Worm (Caenorhabditis elegans) whole organism, L1 larva: ENCODE measurements around the gene sdz-16.

Source experiments
- alr-1 ChIP-seq: fragments of 200-800 bp; sonication (Bioruptor generic); optimal IDR thresholded peaks from 2 replicates; lab custom pipeline; 2018; ENCODE audit warnings: borderline replicate concordance, mild to moderate bottlenecking, missing genetic modification characterization, missing compliant biosample characterization
- blmp-1 ChIP-seq: fragments of 150-350 bp; optimal IDR thresholded peaks from 2 replicates; lab custom pipeline; 2014; ENCODE audit warnings: missing biosample characterization, missing genetic modification characterization
- ceh-63 ChIP-seq: fragments of 200-800 bp; sonication (Bioruptor generic); optimal IDR thresholded peaks from 2 replicates; lab custom pipeline; 2018; ENCODE audit warnings: mild to moderate bottlenecking, missing genetic modification characterization, missing compliant biosample characterization
- ceh-8 ChIP-seq: fragments of 200-800 bp; sonication (Bioruptor generic); optimal IDR thresholded peaks from 2 replicates; lab custom pipeline; 2018; ENCODE audit warnings: mild to moderate bottlenecking, missing genetic modification characterization, moderate library complexity, missing compliant biosample characterization
- ces-1 ChIP-seq: fragments of 150-350 bp; optimal IDR thresholded peaks from 2 replicates; lab custom pipeline; 2014; ENCODE audit warnings: missing biosample characterization, missing genetic modification reagents, missing genetic modification characterization
- dpl-1 ChIP-seq, 3 experiments: fragments of 150-350 bp in 2 of 3; sonication (generic microtip) in 1 of 3; optimal IDR thresholded peaks; 2 replicates each; lab custom pipeline; 2014 to 2017; ENCODE audit warnings: missing biosample characterization in 3 of 3, missing genetic modification characterization in 3 of 3, missing genetic modification reagents in 3 of 3
- dsc-1 ChIP-seq: sonication (generic microtip); optimal IDR thresholded peaks from 2 replicates; lab custom pipeline; 2016; ENCODE audit warnings: mild to moderate bottlenecking, missing genetic modification characterization, missing compliant biosample characterization
- efl-1 ChIP-seq, 4 experiments: fragments of 150-350 bp; optimal IDR thresholded peaks in 3 of 4; peaks in 1 of 4; 1 replicate in 1 of 4; 2 replicates in 3 of 4; lab custom pipeline; 2014; ENCODE audit warnings: missing biosample characterization in 2 of 4, missing genetic modification characterization in 2 of 4, missing genetic modification reagents in 2 of 4
- fkh-10 ChIP-seq: sonication (generic microtip); optimal IDR thresholded peaks from 2 replicates; lab custom pipeline; 2017; ENCODE audit warnings: missing biosample characterization, missing genetic modification reagents, missing genetic modification characterization
- grh-1 ChIP-seq: fragments of 200-800 bp; sonication (Bioruptor generic); IDR thresholded peaks from 2 replicates; pipeline ENCODE4 v1.3.6; 2022; ENCODE audit warnings: missing genetic modification reagents, missing genetic modification characterization, missing compliant biosample characterization
- hlh-17 ChIP-seq: fragments of 200-800 bp; sonication (Bioruptor generic); optimal IDR thresholded peaks from 2 replicates; lab custom pipeline; 2018; ENCODE audit warnings: missing genetic modification characterization, mild to moderate bottlenecking, missing compliant biosample characterization, moderate library complexity, borderline replicate concordance
- hlh-4 ChIP-seq: sonication (generic microtip); optimal IDR thresholded peaks from 2 replicates; lab custom pipeline; 2016; ENCODE audit warnings: mild to moderate bottlenecking, missing genetic modification characterization, missing compliant biosample characterization
- hpl-2 ChIP-seq: fragments of 150-350 bp; optimal IDR thresholded peaks from 2 replicates; lab custom pipeline; 2014; ENCODE audit warnings: missing biosample characterization, missing genetic modification reagents, missing genetic modification characterization
- isw-1 ChIP-seq: fragments of 200-800 bp; sonication (Bioruptor generic); IDR thresholded peaks from 2 replicates; pipeline ENCODE4 v1.3.6; 2022; ENCODE audit warnings: missing genetic modification characterization, missing compliant biosample characterization
- lin-13 ChIP-seq: fragments of 150-350 bp; optimal IDR thresholded peaks from 2 replicates; lab custom pipeline; 2014; ENCODE audit warnings: missing biosample characterization, missing genetic modification reagents, missing genetic modification characterization
- lin-14 ChIP-seq: fragments of 200-800 bp; sonication (Bioruptor generic); optimal IDR thresholded peaks from 2 replicates; lab custom pipeline; 2018; ENCODE audit warnings: mild to moderate bottlenecking, missing genetic modification characterization, moderate library complexity, missing compliant biosample characterization
- lin-39 ChIP-seq: fragments of 150-350 bp; optimal IDR thresholded peaks from 2 replicates; lab custom pipeline; 2014; ENCODE audit warnings: missing biosample characterization, missing genetic modification reagents, missing genetic modification characterization
- nhr-11 ChIP-seq: fragments of 150-350 bp; optimal IDR thresholded peaks from 2 replicates; lab custom pipeline; 2014; ENCODE audit warnings: missing biosample characterization, missing genetic modification characterization
- nhr-19 ChIP-seq: fragments of 200-800 bp; sonication (Bioruptor generic); conservative IDR thresholded peaks from 2 replicates; pipeline ENCODE4 v1.3.6; 2022; ENCODE audit warnings: missing genetic modification characterization, missing compliant biosample characterization
- nhr-20 ChIP-seq: sonication (generic microtip); optimal IDR thresholded peaks from 2 replicates; lab custom pipeline; 2016; ENCODE audit warnings: mild to moderate bottlenecking, missing genetic modification characterization, missing compliant biosample characterization
- nhr-237 ChIP-seq: fragments of 150-350 bp; optimal IDR thresholded peaks from 2 replicates; lab custom pipeline; 2014; ENCODE audit warnings: missing biosample characterization, missing genetic modification characterization
- nhr-28 ChIP-seq: fragments of 150-350 bp; optimal IDR thresholded peaks from 2 replicates; lab custom pipeline; 2014; ENCODE audit warnings: missing biosample characterization, missing genetic modification characterization
- nhr-71 ChIP-seq: sonication (generic microtip); optimal IDR thresholded peaks from 2 replicates; lab custom pipeline; 2016; ENCODE audit warnings: mild to moderate bottlenecking, missing genetic modification characterization, moderate library complexity, missing compliant biosample characterization
- nhr-76 ChIP-seq: sonication (generic microtip); optimal IDR thresholded peaks from 2 replicates; lab custom pipeline; 2017; ENCODE audit warnings: missing biosample characterization, missing genetic modification characterization
- pax-3 ChIP-seq: fragments of 200-800 bp; sonication (Bioruptor generic); optimal IDR thresholded peaks from 2 replicates; lab custom pipeline; 2018; ENCODE audit warnings: mild to moderate bottlenecking, missing genetic modification characterization, moderate library complexity, missing compliant biosample characterization
- rnt-1 ChIP-seq: sonication (generic microtip); optimal IDR thresholded peaks from 2 replicates; lab custom pipeline; 2016; ENCODE audit warnings: mild to moderate bottlenecking, missing genetic modification characterization, moderate library complexity, missing compliant biosample characterization
- snpc-4 ChIP-seq: fragments of 150-350 bp; optimal IDR thresholded peaks from 2 replicates; lab custom pipeline; 2014; ENCODE audit warnings: missing biosample characterization, missing genetic modification characterization
- snu-23 ChIP-seq: sonication (generic microtip); optimal IDR thresholded peaks from 2 replicates; lab custom pipeline; 2016; ENCODE audit warnings: missing genetic modification characterization, missing compliant biosample characterization
- sox-4 ChIP-seq: sonication (generic microtip); optimal IDR thresholded peaks from 2 replicates; lab custom pipeline; 2016; ENCODE audit warnings: missing genetic modification characterization, missing compliant biosample characterization
- sptf-1 ChIP-seq: fragments of 150-350 bp; optimal IDR thresholded peaks from 2 replicates; lab custom pipeline; 2014; ENCODE audit warnings: missing biosample characterization, missing genetic modification characterization
- tlp-1 ChIP-seq: fragments of 150-350 bp; optimal IDR thresholded peaks from 2 replicates; lab custom pipeline; 2014; ENCODE audit warnings: missing biosample characterization, missing genetic modification characterization
- unc-130 ChIP-seq: fragments of 150-350 bp; optimal IDR thresholded peaks from 2 replicates; lab custom pipeline; 2017; ENCODE audit warnings: missing biosample characterization, missing genetic modification characterization, inconsistent platforms
- unc-30 ChIP-seq: sonication (generic microtip); optimal IDR thresholded peaks from 2 replicates; lab custom pipeline; 2017; ENCODE audit warnings: missing biosample characterization, missing genetic modification characterization
- unc-98 ChIP-seq: fragments of 200-800 bp; sonication (Bioruptor generic); IDR thresholded peaks from 2 replicates; pipeline ENCODE4 v1.3.6; 2022; ENCODE audit warnings: missing genetic modification characterization, missing compliant biosample characterization
- vab-15 ChIP-seq: sonication (generic microtip); optimal IDR thresholded peaks from 2 replicates; lab custom pipeline; 2017; ENCODE audit warnings: missing genotype, mild to moderate bottlenecking, missing genetic modification characterization, missing compliant biosample characterization
- xbp-1 ChIP-seq: sonication (generic microtip); optimal IDR thresholded peaks from 2 replicates; lab custom pipeline; 2016; ENCODE audit warnings: missing genetic modification characterization, missing compliant biosample characterization
- zag-1 ChIP-seq: fragments of 150-350 bp; optimal IDR thresholded peaks from 2 replicates; lab custom pipeline; 2014; ENCODE audit warnings: missing biosample characterization, missing genetic modification characterization
- ztf-4 ChIP-seq: fragments of 150-350 bp; optimal IDR thresholded peaks from 2 replicates; lab custom pipeline; 2014; ENCODE audit warnings: missing biosample characterization, missing genetic modification characterization

sdz-16 gene

ce11 chrV:17307926-17308325 is 19.8 kb downstream of the sdz-16 start:
- TF ChIP-seq dpl-1 (GFP tag; optimal IDR thresholded peaks at IDR 0.05; lab: Kevin White, UChicago) = peak in 1 of 3 experiments; percentile 18
- no peak for TF ChIP-seq sox-4 (tag; lab: Kevin White, UChicago)
- no peak for TF ChIP-seq nhr-19 (GFP tag; lab: Robert Waterston, UW)
- no peak for TF ChIP-seq efl-1 (optimal IDR thresholded peaks at IDR 0.05; lab: Kevin White, UChicago)
- peak in 1 of 2 experiments; percentile 34 for TF ChIP-seq efl-1 (GFP tag; optimal IDR thresholded peaks at IDR 0.05 in 1 of 2; lab: Kevin White, UChicago)

- TF ChIP-seq nhr-11 (tag; lab: Kevin White, UChicago) = no peak
- TF ChIP-seq dpl-1 (GFP tag; optimal IDR thresholded peaks at IDR 0.05; lab: Kevin White, UChicago) = no peak
- TF ChIP-seq, all 84 proteins: peak for 0
Measured at ce11 chrV:17303392-17303791, 24.4 kb downstream of the sdz-16 start.

ce11 chrV:17302754-17303153 is 25.0 kb downstream of the sdz-16 start, which contains the start of gene sri-70:
TSS of gene sri-70 (plus strand) at chrV:17303054.
- no peak for TF ChIP-seq pax-3
- no peak for TF ChIP-seq ces-1
- TF ChIP-seq dsc-1 = no peak
- no peak for TF ChIP-seq blmp-1 (tag; lab: Kevin White, UChicago)
- TF ChIP-seq nhr-71 = no peak
- TF ChIP-seq vab-15 (tag; lab: Kevin White, UChicago) = no peak
- TF ChIP-seq nhr-76 = no peak
- TF ChIP-seq nhr-28 (tag; lab: Kevin White, UChicago) = no peak
- TF ChIP-seq hpl-2 (GFP tag; lab: Kevin White, UChicago) = no peak
- TF ChIP-seq, all 84 proteins: peak for 0

ce11 chrV:17301375-17301774 is 26.4 kb downstream of the sdz-16 start, which contains the start of gene K10G4.5:
TSS of gene K10G4.5 (minus strand) at chrV:17301475.
- TF ChIP-seq lin-39 (tag; lab: Kevin White, UChicago) (no peak), fkh-10 (GFP tag; lab: Kevin White, UChicago) (no peak), grh-1 (no peak), unc-130 (tag; lab: Kevin White, UChicago) (no peak), sptf-1 (tag; lab: Kevin White, UChicago) (no peak), nhr-19 (GFP tag; lab: Robert Waterston, UW) (no peak), sox-4 (tag; lab: Kevin White, UChicago) (no peak), alr-1 (tag; lab: Kevin White, UChicago) (no peak), nhr-237 (tag; lab: Kevin White, UChicago) (no peak), efl-1 (optimal IDR thresholded peaks at IDR 0.05; lab: Kevin White, UChicago) (no peak), efl-1 (GFP tag; optimal IDR thresholded peaks at IDR 0.05 in 1 of 2; lab: Kevin White, UChicago) (no peak), ceh-8 (no peak), isw-1 (GFP tag; lab: Robert Waterston, UW) (no peak), ztf-4 (tag; lab: Kevin White, UChicago) (no peak), hpl-2 (GFP tag; lab: Kevin White, UChicago) (no peak), nhr-76 (no peak), unc-98 (no peak), nhr-20 (no peak), ces-1 (no peak), unc-30 (tag; lab: Kevin White, UChicago) (no peak)

ce11 chrV:17298657-17299056 is 29.1 kb downstream of the sdz-16 start:
- TF ChIP-seq snu-23 = no peak
- no peak for TF ChIP-seq hlh-4 (tag; lab: Kevin White, UChicago)
- TF ChIP-seq zag-1 (tag; lab: Kevin White, UChicago) = no peak
- no peak for TF ChIP-seq xbp-1 (tag; lab: Kevin White, UChicago)
- no peak for TF ChIP-seq rnt-1
- TF ChIP-seq lin-14 = no peak
- no peak for TF ChIP-seq lin-13 (GFP tag; lab: Kevin White, UChicago)
- no peak for TF ChIP-seq nhr-20
- TF ChIP-seq hlh-17 (GFP tag; lab: Kevin White, UChicago) = no peak
- TF ChIP-seq snpc-4 (tag; lab: Kevin White, UChicago) = no peak
- no peak for TF ChIP-seq tlp-1
- no peak for TF ChIP-seq ceh-63 (GFP tag; lab: Kevin White, UChicago)
